Worm (Caenorhabditis elegans) whole organism, L2 larva: ENCODE measurements around the gene ptr-15.

Experiments used
- aly-2 ChIP-seq: fragments of 150-350 bp; optimal IDR thresholded peaks from 2 replicates; lab custom pipeline; 2014; ENCODE audit warnings: missing biosample characterization, missing genetic modification characterization
- egl-27 ChIP-seq: sonication (generic microtip); optimal IDR thresholded peaks from 3 replicates; lab custom pipeline; 2017; ENCODE audit warnings: missing biosample characterization, missing genetic modification reagents, missing genetic modification characterization
- nhr-237 ChIP-seq: fragments of 150-350 bp; optimal IDR thresholded peaks from 2 replicates; lab custom pipeline; 2014; ENCODE audit warnings: missing biosample characterization, missing genetic modification characterization

DNA sequence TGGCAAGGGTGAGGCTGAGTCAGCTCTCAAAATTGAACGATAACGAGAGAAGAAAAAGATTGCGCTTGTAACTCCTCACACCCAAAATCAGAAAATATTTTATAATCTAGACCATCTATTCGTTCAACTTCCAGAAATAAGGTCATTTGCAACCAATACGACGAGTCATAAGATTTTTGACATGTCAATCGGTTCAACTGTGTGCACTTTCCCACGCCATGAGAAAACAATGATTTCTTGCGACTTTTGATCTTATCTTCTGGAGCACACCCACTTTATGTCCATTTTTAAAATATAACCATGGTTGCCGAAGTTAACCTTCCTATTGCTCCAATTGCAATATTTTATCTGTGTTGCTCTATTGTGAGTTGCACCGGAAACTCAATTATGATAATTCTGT, 47.3 kb upstream of the ptr-15 start, which contains the start of gene srsx-32:
- no peak for TF ChIP-seq aly-2 (tag; lab: Kevin White, UChicago)
- no peak for TF ChIP-seq nhr-237 (tag; lab: Kevin White, UChicago)
- TF ChIP-seq egl-27 (tag; lab: Kevin White, UChicago): no peak
